Fruit fly (Drosophila melanogaster): Measurements from ENCODE around the gene CG32107.

CG32107 gene

DNA sequence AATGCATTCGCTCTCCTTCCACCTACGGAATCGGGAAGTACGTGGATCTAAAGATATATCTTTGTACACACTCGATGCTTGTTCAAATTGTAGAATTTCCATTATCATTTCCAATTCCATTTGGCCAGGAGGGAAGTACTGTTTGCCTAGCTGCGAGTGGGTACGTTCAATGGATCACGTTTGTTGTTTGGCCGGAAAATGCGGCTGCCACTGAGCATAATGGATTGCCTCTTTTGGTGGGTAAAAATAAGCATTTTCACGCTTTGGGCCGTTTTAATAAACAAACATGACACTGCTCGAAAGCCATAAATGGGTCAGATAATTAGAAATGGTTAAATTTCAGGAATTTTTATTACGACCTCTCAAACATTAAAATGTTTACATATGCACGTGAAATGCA, 27.8 kb downstream of the CG32107 start:
- TF ChIP-seq CG34367 (tag; optimal IDR thresholded peaks at IDR 0.05) (no peak), CG14655 (GFP tag; optimal IDR thresholded peaks at IDR 0.05) (no peak), CG8301 (tag; optimal IDR thresholded peaks at IDR 0.05) (no peak), CG4496 (GFP tag; IDR thresholded peaks at IDR 0.05) (no peak), CG17806 (tag; optimal IDR thresholded peaks at IDR 0.05) (no peak), CG10348 (GFP tag; IDR thresholded peaks at IDR 0.05) (no peak), Pif1A (GFP tag; optimal IDR thresholded peaks at IDR 0.05) (no peak), CG12605 (GFP tag; IDR thresholded peaks at IDR 0.05) (no peak), CG8159 (tag; optimal IDR thresholded peaks at IDR 0.05) (no peak), fd96Ca (GFP tag; IDR thresholded peaks at IDR 0.05) (no peak), Ets98B (GFP tag; IDR thresholded peaks at IDR 0.05) (no peak), EcR (GFP tag; optimal IDR thresholded peaks at IDR 0.05) (no peak), CG15710 (tag; optimal IDR thresholded peaks at IDR 0.05) (no peak), CG9948 (tag; optimal IDR thresholded peaks at IDR 0.05) (no peak), Snoo (tag; optimal IDR thresholded peaks at IDR 0.05) (no peak), D1 (tag; optimal IDR thresholded peaks at IDR 0.05) (no peak), gl (tag; optimal IDR thresholded peaks at IDR 0.05) (no peak)

DNA sequence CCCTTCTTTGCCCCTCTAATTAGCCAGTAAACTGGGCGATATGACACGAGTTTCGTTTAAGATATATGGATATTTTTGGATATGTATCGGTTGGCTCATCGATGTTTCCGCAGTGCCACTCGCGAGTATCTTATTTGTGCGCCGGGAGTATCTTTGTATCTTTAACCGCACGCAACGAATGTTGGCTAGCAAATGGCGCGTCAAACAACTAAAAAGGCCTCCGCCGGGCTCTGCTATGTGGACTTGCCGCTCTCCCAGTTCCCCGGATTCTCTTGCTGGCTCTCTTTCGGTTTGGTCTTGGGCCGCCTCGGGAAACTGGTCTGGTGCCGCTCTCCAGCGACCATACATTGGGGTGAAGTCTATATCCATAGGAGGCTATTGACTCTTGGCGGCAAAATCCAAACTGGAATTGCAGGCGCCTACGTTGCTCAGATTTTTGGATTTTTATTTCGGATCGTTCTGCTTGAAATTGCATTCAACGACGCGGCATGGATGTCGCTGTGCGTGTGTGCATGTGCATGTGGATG, 28.7 kb downstream of the CG32107 start:
- peak; percentile 12 for TF ChIP-seq CG8301 (tag; optimal IDR thresholded peaks at IDR 0.05)
- peak; percentile 99 for TF ChIP-seq EcR (GFP tag; optimal IDR thresholded peaks at IDR 0.05)
- no peak for TF ChIP-seq rn (GFP tag; IDR thresholded peaks at IDR 0.05)
- no peak for TF ChIP-seq Pif1B (GFP tag; optimal IDR thresholded peaks at IDR 0.05)
- peak; percentile 8 for TF ChIP-seq Snoo (tag; optimal IDR thresholded peaks at IDR 0.05)
- peak; percentile 55; the same call in 1 of the 2 replicates for TF ChIP-seq CG12605 (GFP tag; IDR thresholded peaks at IDR 0.05)
- peak; percentile 64 for TF ChIP-seq CG13204 (GFP tag; optimal IDR thresholded peaks at IDR 0.05)
- TF ChIP-seq Ets98B (GFP tag; IDR thresholded peaks at IDR 0.05), result peak; percentile 61; the same call in 1 of the 2 replicates
- TF ChIP-seq CG32121 (GFP tag; IDR thresholded peaks at IDR 0.05), result peak; percentile 65
- peak; percentile 55; the same call in 2 of the 3 replicates for TF ChIP-seq CG4496 (GFP tag; IDR thresholded peaks at IDR 0.05)

DNA sequence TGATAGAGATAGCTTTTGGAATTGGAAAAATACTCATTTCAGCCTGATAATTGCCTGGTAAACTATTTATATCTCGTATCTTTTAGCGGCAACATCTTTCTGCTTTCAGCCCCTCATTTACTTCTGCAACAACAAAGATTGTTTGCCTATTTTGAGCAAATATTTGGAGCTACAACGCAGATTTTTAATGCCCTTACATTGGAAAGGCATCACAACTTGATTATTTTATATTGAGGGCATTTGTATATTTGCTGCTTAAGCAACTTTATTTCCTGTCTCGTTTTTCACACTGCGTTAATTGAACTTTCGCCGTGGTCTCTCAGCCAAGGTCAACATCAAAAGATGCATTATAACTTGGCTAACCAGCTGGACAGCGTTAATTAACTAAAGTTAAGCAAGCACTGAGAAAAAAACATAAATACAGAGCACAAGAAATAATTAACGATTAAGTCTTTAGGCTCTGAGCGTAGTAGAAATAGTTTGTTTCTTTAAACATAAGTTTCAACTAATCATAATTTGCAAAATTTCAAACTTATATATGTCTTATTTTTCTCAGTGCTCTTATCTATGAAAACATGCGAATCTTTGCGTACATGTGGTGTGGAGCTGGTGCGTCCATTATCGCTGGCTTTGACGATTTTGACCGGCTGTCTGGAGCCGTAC, 29.7 kb downstream of the CG32107 start:
- TF ChIP-seq CG34367 (tag; optimal IDR thresholded peaks at IDR 0.05), result peak; percentile 71
- peak; percentile 53 for TF ChIP-seq Pif1B (GFP tag; optimal IDR thresholded peaks at IDR 0.05)
- no peak for TF ChIP-seq CG10348 (GFP tag; IDR thresholded peaks at IDR 0.05)
- no peak; the same call in 1 of the 3 replicates for TF ChIP-seq CG4496 (GFP tag; IDR thresholded peaks at IDR 0.05)
- peak; percentile 65 for TF ChIP-seq CG12605 (GFP tag; IDR thresholded peaks at IDR 0.05)
- TF ChIP-seq Snoo (tag; optimal IDR thresholded peaks at IDR 0.05), result peak; percentile 19
- no peak; the same call in none of the 2 replicates for TF ChIP-seq rn (GFP tag; IDR thresholded peaks at IDR 0.05)
- peak; percentile 76 for TF ChIP-seq CG9948 (tag; optimal IDR thresholded peaks at IDR 0.05)
- peak; percentile 78 for TF ChIP-seq CG17806 (tag; optimal IDR thresholded peaks at IDR 0.05)
- no peak for TF ChIP-seq EcR (GFP tag; optimal IDR thresholded peaks at IDR 0.05)
- no peak; the same call in 1 of the 2 replicates for TF ChIP-seq Ets98B (GFP tag; IDR thresholded peaks at IDR 0.05)
- TF ChIP-seq CG8159 (tag; optimal IDR thresholded peaks at IDR 0.05), result peak; percentile 76
- peak; percentile 73 for TF ChIP-seq CG15710 (tag; optimal IDR thresholded peaks at IDR 0.05)
- no peak for TF ChIP-seq fd96Ca (GFP tag; IDR thresholded peaks at IDR 0.05)
- TF ChIP-seq CG8301 (tag; optimal IDR thresholded peaks at IDR 0.05), result peak; percentile 74
- peak; percentile 60 for TF ChIP-seq Pif1A (GFP tag; optimal IDR thresholded peaks at IDR 0.05)
- no peak for TF ChIP-seq D1 (tag; optimal IDR thresholded peaks at IDR 0.05)
- TF ChIP-seq CG14655 (GFP tag; optimal IDR thresholded peaks at IDR 0.05), result no peak
- TF ChIP-seq CG32121 (GFP tag; IDR thresholded peaks at IDR 0.05), result peak; percentile 61; the same call in 1 of the 2 replicates
- TF ChIP-seq CG13204 (GFP tag; optimal IDR thresholded peaks at IDR 0.05), result no peak
- no peak for TF ChIP-seq gl (tag; optimal IDR thresholded peaks at IDR 0.05)

DNA sequence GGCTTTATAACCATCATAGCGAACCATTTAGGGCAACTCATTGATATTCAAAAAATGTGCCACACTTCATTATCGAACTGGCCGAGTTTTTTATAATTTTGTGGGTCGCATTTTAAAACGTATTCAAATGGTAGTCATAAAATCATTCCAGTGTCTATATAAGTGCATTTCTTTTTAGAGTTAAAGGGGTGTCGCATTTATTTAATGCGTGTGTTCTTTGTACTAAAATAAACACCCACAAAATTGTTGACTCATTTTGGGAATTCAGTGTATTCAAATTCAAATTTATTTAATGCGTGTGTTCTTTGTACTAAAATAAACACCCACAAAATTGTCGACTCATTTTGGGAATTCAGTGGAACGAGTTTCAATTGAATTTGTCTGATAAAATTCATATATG, 30.7 kb downstream of the CG32107 start:
- TF ChIP-seq D1 (tag; optimal IDR thresholded peaks at IDR 0.05), result no peak
- no peak for TF ChIP-seq CG15710 (tag; optimal IDR thresholded peaks at IDR 0.05)
- no peak for TF ChIP-seq CG12605 (GFP tag; IDR thresholded peaks at IDR 0.05)
- no peak for TF ChIP-seq Ets98B (GFP tag; IDR thresholded peaks at IDR 0.05)
- TF ChIP-seq CG9948 (tag; optimal IDR thresholded peaks at IDR 0.05), result no peak
- no peak for TF ChIP-seq EcR (GFP tag; optimal IDR thresholded peaks at IDR 0.05)
- TF ChIP-seq CG32121 (GFP tag; IDR thresholded peaks at IDR 0.05), result no peak
- TF ChIP-seq CG13204 (GFP tag; optimal IDR thresholded peaks at IDR 0.05), result no peak
- TF ChIP-seq rn (GFP tag; IDR thresholded peaks at IDR 0.05), result no peak
- TF ChIP-seq gl (tag; optimal IDR thresholded peaks at IDR 0.05), result no peak
- TF ChIP-seq CG14655 (GFP tag; optimal IDR thresholded peaks at IDR 0.05), result no peak
- no peak for TF ChIP-seq CG34367 (tag; optimal IDR thresholded peaks at IDR 0.05)
- TF ChIP-seq CG4496 (GFP tag; IDR thresholded peaks at IDR 0.05), result no peak
- no peak for TF ChIP-seq CG17806 (tag; optimal IDR thresholded peaks at IDR 0.05)
- TF ChIP-seq CG10348 (GFP tag; IDR thresholded peaks at IDR 0.05), result no peak

DNA sequence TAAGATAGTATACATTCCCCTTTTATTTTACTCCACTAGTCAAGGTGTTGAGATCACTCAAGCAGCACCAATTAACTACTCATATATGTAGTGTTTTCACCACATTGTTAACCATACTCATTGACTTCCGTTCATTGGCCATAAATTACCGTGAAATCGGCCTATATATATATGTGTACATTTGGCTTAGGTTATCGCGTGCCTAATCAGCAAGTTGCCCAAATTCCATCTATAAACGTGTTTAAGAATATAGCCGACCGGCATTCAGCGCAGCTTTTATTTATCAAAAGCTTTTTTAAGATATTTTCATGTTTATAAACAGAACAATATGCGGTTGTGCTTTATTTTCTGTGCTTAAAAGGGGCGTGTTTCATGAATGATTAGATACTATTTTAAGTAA, 32.6 kb downstream of the CG32107 start:
- no peak for TF ChIP-seq CG32121 (GFP tag; IDR thresholded peaks at IDR 0.05)
- no peak for TF ChIP-seq CG17806 (tag; optimal IDR thresholded peaks at IDR 0.05)

DNA sequence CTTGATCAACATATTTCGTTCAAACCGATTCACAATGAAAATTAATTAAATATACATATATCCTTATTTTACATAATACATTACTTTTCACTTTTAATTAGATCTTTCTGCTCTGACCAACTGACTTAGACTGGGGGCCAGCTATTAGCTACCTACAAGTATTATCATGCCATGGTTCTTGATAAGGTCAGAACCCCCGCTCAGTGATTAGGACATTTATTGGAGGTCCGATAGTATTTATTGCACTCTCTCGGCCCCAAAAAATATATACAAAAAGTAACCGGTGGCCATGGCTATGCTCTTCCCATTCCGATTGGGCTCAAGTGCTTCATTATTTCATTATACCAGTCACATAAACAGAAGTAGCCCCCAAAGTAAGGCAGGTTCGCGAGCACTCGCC, 33.4 kb downstream of the CG32107 start:
- TF ChIP-seq CG9948 (tag; optimal IDR thresholded peaks at IDR 0.05) (no peak), Ets98B (GFP tag; IDR thresholded peaks at IDR 0.05) (no peak), gl (tag; optimal IDR thresholded peaks at IDR 0.05) (no peak), CG13204 (GFP tag; optimal IDR thresholded peaks at IDR 0.05) (no peak), CG12605 (GFP tag; IDR thresholded peaks at IDR 0.05) (no peak), CG34367 (tag; optimal IDR thresholded peaks at IDR 0.05) (no peak)

All from whole organism, pupa.